Worm (Caenorhabditis elegans): ENCODE data around the gene chdh-1.

DNA sequence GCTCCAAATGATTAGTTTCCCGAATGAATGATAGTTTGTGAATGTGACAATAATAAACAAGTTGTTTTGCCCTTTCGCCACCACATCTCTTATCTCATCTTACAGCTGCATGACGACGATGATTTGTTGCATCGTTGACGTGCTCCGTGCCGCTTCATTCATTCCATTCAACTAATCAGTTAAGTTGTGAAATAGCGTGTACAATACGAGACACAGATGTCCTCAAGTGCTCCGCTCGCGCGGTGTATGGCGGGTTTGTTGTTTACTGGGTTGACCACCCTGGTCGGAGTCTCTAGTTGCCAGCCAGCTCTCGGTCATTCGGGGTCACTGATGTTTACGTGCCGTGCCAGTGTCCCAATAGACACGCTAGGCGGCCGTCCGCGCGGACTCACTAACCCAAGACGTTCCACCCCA is 49.2 kb upstream of the chdh-1 start:
- TF ChIP-seq lin-39 (tag; optimal IDR thresholded peaks at IDR 0.05) (no peak), php-3 (GFP tag; IDR thresholded peaks at IDR 0.05) (no peak), ama-1 (optimal IDR thresholded peaks at IDR 0.05) (no peak), hif-1 (tag; optimal IDR thresholded peaks at IDR 0.05) (peak in 1 of 2 experiments; percentile 33), egl-27 (tag; optimal IDR thresholded peaks at IDR 0.05) (no peak), fos-1 (tag; optimal IDR thresholded peaks at IDR 0.05) (no peak)

Measured in whole organism, L4 larva.